Worm (Caenorhabditis elegans) whole organism, L4 larva: Measurements from ENCODE around the gene skpo-3.
A peak's percentile ranks its signal among the peaks of the same experiment; 100 is the strongest.

Source experiments
- D1046.2 ChIP-seq: fragments of 200-800 bp; sonication (Bioruptor generic); IDR thresholded peaks from 2 replicates; pipeline ENCODE4 v1.3.6; 2022; ENCODE audit warnings: missing genetic modification characterization, missing compliant biosample characterization
- F26F4.8 ChIP-seq: fragments of 200-800 bp; sonication (Bioruptor generic); conservative IDR thresholded peaks from 2 replicates; pipeline ENCODE4 v1.3.6; 2022; ENCODE audit warnings: missing genetic modification characterization, missing compliant biosample characterization
- F37D6.2 ChIP-seq: sonication (generic microtip); optimal IDR thresholded peaks from 2 replicates; lab custom pipeline; 2016; ENCODE audit warnings: mild to moderate bottlenecking, missing genetic modification characterization, missing compliant biosample characterization
- F49E8.2 ChIP-seq: sonication (generic microtip); optimal IDR thresholded peaks from 2 replicates; lab custom pipeline; 2016; ENCODE audit warnings: missing compliant biosample characterization, mild to moderate bottlenecking, missing genetic modification characterization, borderline replicate concordance
- R02D3.7 ChIP-seq: fragments of 150-350 bp; sonication (generic microtip); optimal IDR thresholded peaks from 3 replicates; lab custom pipeline; 2014; ENCODE audit warnings: missing biosample characterization, missing genetic modification characterization
- ZK337.2 ChIP-seq: fragments of 200-800 bp; sonication (Bioruptor generic); IDR thresholded peaks from 2 replicates; pipeline ENCODE4 v1.3.6; 2022; ENCODE audit warnings: missing genetic modification reagents, missing genetic modification characterization, missing compliant biosample characterization
- aha-1 ChIP-seq: fragments of 150-350 bp; peaks from one replicate; lab custom pipeline; 2014; ENCODE audit warnings: missing biosample characterization, missing genetic modification characterization
- aly-2 ChIP-seq: sonication (generic microtip); optimal IDR thresholded peaks from 2 replicates; lab custom pipeline; 2018; ENCODE audit warnings: missing biosample characterization, missing genetic modification characterization
- ama-1 ChIP-seq: fragments of 150-350 bp; optimal IDR thresholded peaks from 2 replicates; lab custom pipeline; 2014; ENCODE audit warnings: inconsistent platforms, mixed read lengths
- arid-1 ChIP-seq: fragments of 200-800 bp; sonication (Bioruptor generic); conservative IDR thresholded peaks from 2 replicates; pipeline ENCODE4 v1.3.6; 2022; ENCODE audit warnings: missing genetic modification reagents, missing genetic modification characterization, missing compliant biosample characterization
- ceh-62 ChIP-seq: sonication (generic microtip); optimal IDR thresholded peaks from 2 replicates; lab custom pipeline; 2017; ENCODE audit warnings: missing biosample characterization, missing genetic modification characterization
- daf-8 ChIP-seq: fragments of 200-800 bp; sonication (Bioruptor generic); IDR thresholded peaks from 2 replicates; pipeline ENCODE4 v1.3.6; 2022; ENCODE audit warnings: missing genetic modification characterization, missing compliant biosample characterization
- dmd-8 ChIP-seq: fragments of 200-800 bp; sonication (Bioruptor generic); IDR thresholded peaks from 2 replicates; pipeline ENCODE4 v1.3.6; 2022; ENCODE audit warnings: missing genetic modification characterization, missing compliant biosample characterization
- fkh-10 ChIP-seq: fragments of 150-350 bp; optimal IDR thresholded peaks from 2 replicates; lab custom pipeline; 2014; ENCODE audit warnings: missing biosample characterization, missing genetic modification reagents, missing genetic modification characterization
- hlh-11 ChIP-seq: fragments of 200-800 bp; sonication (Bioruptor generic); optimal IDR thresholded peaks from 2 replicates; lab custom pipeline; 2018; ENCODE audit warnings: mild to moderate bottlenecking, missing genetic modification characterization, missing compliant biosample characterization
- lim-7 ChIP-seq: fragments of 200-800 bp; sonication (Bioruptor generic); IDR thresholded peaks from 2 replicates; pipeline ENCODE4 v1.3.6; 2022; ENCODE audit warnings: missing genetic modification characterization, missing compliant biosample characterization
- lin-15B ChIP-seq: fragments of 150-350 bp; sonication (generic microtip); optimal IDR thresholded peaks from 3 replicates; lab custom pipeline; 2014; ENCODE audit warnings: missing biosample characterization, missing genetic modification characterization
- lin-29 ChIP-seq: fragments of 200-800 bp; sonication (Bioruptor generic); IDR thresholded peaks from 2 replicates; pipeline ENCODE4 v1.3.6; 2022; ENCODE audit warnings: missing genetic modification reagents, missing genetic modification characterization, missing compliant biosample characterization
- lin-39 ChIP-seq: fragments of 150-350 bp; optimal IDR thresholded peaks from 2 replicates; lab custom pipeline; 2014; ENCODE audit warnings: missing biosample characterization, missing genetic modification reagents, missing genetic modification characterization
- madf-9 ChIP-seq: fragments of 200-800 bp; sonication (Bioruptor generic); conservative IDR thresholded peaks from 2 replicates; pipeline ENCODE4 v1.3.6; 2022; ENCODE audit warnings: missing genetic modification reagents, missing genetic modification characterization, missing compliant biosample characterization
- mdl-1 ChIP-seq, 2 experiments: fragments of 150-350 bp in 1 of 2; sonication (generic microtip) in 1 of 2; optimal IDR thresholded peaks; 2 replicates each; lab custom pipeline; 2014 to 2017; ENCODE audit warnings: missing biosample characterization in 2 of 2, missing genetic modification characterization in 2 of 2
- nhr-11 ChIP-seq: fragments of 150-350 bp; optimal IDR thresholded peaks from 2 replicates; lab custom pipeline; 2014; ENCODE audit warnings: missing biosample characterization, missing genetic modification characterization
- nhr-111 ChIP-seq: fragments of 200-800 bp; sonication (Bioruptor generic); optimal IDR thresholded peaks from 2 replicates; lab custom pipeline; 2018; ENCODE audit warnings: mild to moderate bottlenecking, missing genetic modification characterization, missing compliant biosample characterization
- nhr-25 ChIP-seq: sonication (generic microtip); optimal IDR thresholded peaks from 2 replicates; lab custom pipeline; 2017; ENCODE audit warnings: missing genetic modification characterization, mild to moderate bottlenecking, missing compliant biosample characterization, antibody characterized with exemption, moderate library complexity, borderline replicate concordance; ENCODE audit not compliant: insufficient read depth
- nhr-28 ChIP-seq: fragments of 150-350 bp; optimal IDR thresholded peaks from 2 replicates; lab custom pipeline; 2014; ENCODE audit warnings: missing biosample characterization, missing genetic modification characterization
- nhr-41 ChIP-seq: fragments of 200-800 bp; sonication (Bioruptor generic); IDR thresholded peaks from 2 replicates; pipeline ENCODE4 v1.3.6; 2022; ENCODE audit warnings: missing genetic modification reagents, missing genetic modification characterization, missing compliant biosample characterization
- php-3 ChIP-seq: fragments of 200-800 bp; sonication (Bioruptor generic); IDR thresholded peaks from 2 replicates; pipeline ENCODE4 v1.3.6; 2022; ENCODE audit warnings: missing genetic modification reagents, missing genetic modification characterization, missing compliant biosample characterization
- saeg-2 ChIP-seq: fragments of 200-800 bp; sonication (Bioruptor generic); IDR thresholded peaks from 2 replicates; pipeline ENCODE4 v1.3.6; 2022; ENCODE audit warnings: missing genetic modification reagents, missing genetic modification characterization, missing compliant biosample characterization
- sdz-12 ChIP-seq: fragments of 200-800 bp; sonication (Bioruptor generic); optimal IDR thresholded peaks from 2 replicates; lab custom pipeline; 2018; ENCODE audit warnings: mild to moderate bottlenecking, missing genetic modification characterization, missing compliant biosample characterization
- snpc-1.2 ChIP-seq: fragments of 200-800 bp; sonication (Bioruptor generic); IDR thresholded peaks from 2 replicates; pipeline ENCODE4 v1.3.6; 2022; ENCODE audit warnings: missing genetic modification reagents, missing genetic modification characterization, missing compliant biosample characterization
- spr-1 ChIP-seq: sonication (generic microtip); optimal IDR thresholded peaks from 2 replicates; lab custom pipeline; 2016; ENCODE audit warnings: mild to moderate bottlenecking, missing genetic modification characterization, missing compliant biosample characterization
- tag-97 ChIP-seq: fragments of 200-800 bp; sonication (Bioruptor generic); IDR thresholded peaks from 2 replicates; pipeline ENCODE4 v1.3.6; 2022; ENCODE audit warnings: missing genetic modification characterization, missing compliant biosample characterization
- vab-7 ChIP-seq: fragments of 200-800 bp; sonication (Bioruptor generic); IDR thresholded peaks from 2 replicates; pipeline ENCODE4 v1.3.6; 2022; ENCODE audit warnings: missing genetic modification reagents, missing genetic modification characterization, missing compliant biosample characterization
- ztf-7 ChIP-seq: fragments of 150-350 bp; optimal IDR thresholded peaks from 2 replicates; lab custom pipeline; 2014; ENCODE audit warnings: missing biosample characterization, missing genetic modification characterization

skpo-3 gene

ce11 chrII:7289923-7290476 is 44.3 kb downstream of the skpo-3 start, which contains the start of gene C30G12.2 (continued):
- TF ChIP-seq php-3 (GFP tag; lab: Robert Waterston, UW) (peak; percentile 94), lin-15B (no peak), fkh-10 (no peak), nhr-28 (tag; lab: Kevin White, UChicago) (peak; percentile 58), aha-1 (tag; lab: Kevin White, UChicago) (peak; percentile 36), nhr-41 (no peak), saeg-2 (no peak), lim-7 (GFP tag; lab: Robert Waterston, UW) (no peak), hlh-11 (tag; lab: Kevin White, UChicago) (peak; percentile 69), nhr-111 (GFP tag; lab: Kevin White, UChicago) (no peak), spr-1 (no peak), mdl-1 (tag; optimal IDR thresholded peaks at IDR 0.05; lab: Kevin White, UChicago) (no peak), arid-1 (GFP tag; lab: Robert Waterston, UW) (no peak), vab-7 (GFP tag; lab: Robert Waterston, UW) (no peak), dmd-8 (no peak), lin-29 (GFP tag; lab: Robert Waterston, UW) (no peak), ama-1 (lab: Kevin White, UChicago) (no peak), D1046.2 (no peak), ceh-62 (tag; lab: Kevin White, UChicago) (no peak), aly-2 (no peak), madf-9 (no peak)

- TF ChIP-seq nhr-25 (no peak), F49E8.2 (no peak), nhr-11 (no peak), lin-15B (no peak), sdz-12 (GFP tag; lab: Kevin White, UChicago) (no peak), tag-97 (no peak), nhr-28 (tag; lab: Kevin White, UChicago) (no peak), ZK337.2 (GFP tag; lab: Robert Waterston, UW) (no peak)
Measured at ce11 chrII:7295917-7296316, 50.2 kb downstream of the skpo-3 start, which contains the start of gene C30G12.6. TSS of gene C30G12.6 (minus strand) at chrII:7296017.

DNA sequence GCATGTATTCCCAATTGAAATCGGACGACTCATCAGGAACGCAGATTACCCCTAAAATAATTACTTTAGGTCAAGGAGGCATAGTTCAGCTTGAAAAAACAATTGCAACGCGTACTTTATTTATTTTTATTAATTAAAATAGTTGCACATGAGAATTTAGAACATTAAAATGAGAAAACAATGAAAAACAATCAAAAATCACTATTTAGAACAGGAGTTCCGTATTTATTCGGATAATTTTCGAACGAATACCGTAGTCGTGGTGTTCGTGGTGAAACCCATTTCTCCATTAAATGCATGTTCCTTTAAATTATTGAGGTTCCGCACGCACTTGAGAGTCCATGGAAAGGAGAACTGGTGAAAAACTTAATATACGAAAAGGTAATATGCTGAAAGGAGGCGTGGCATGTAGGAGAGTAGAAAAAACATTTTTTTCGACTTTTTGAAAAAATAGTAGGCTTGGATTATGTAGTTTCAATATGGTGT is 52.6 kb downstream of the skpo-3 start, which contains the start of gene puf-8:
puf-8 (minus strand) TSS at position 51 of the 486 bp plus-strand sequence.
- TF ChIP-seq daf-8 (GFP tag; lab: Robert Waterston, UW) (no peak), ztf-7 (no peak), R02D3.7 (tag; lab: Kevin White, UChicago) (no peak), snpc-1.2 (no peak), tag-97 (no peak)

DNA sequence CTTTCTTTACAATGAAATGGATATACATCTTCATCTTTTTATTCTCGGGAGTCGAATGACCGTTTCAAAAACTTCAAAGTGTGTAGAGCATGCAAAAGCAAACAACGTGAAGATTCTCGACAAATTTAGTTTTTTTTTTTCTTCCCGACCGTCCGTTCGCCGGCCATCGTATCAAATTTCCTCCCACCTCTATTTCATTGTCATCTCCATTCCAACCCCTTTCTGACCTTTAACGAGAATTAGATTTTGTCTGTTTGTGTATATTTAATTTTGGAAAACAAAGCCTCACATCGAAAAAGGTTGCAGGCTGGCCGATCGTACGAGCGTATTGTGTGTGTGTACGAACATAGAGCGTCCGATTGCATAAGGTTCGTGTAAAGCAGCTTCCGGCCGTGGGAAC is 53.4 kb downstream of the skpo-3 start, which contains the start of gene C30G12.1:
C30G12.1 (plus strand) TSS at position 301 of the 400 bp plus-strand sequence.
- TF ChIP-seq madf-9 (no peak), lin-39 (no peak), F37D6.2 (tag; lab: Kevin White, UChicago) (no peak), F26F4.8 (GFP tag; lab: Robert Waterston, UW) (no peak), daf-8 (GFP tag; lab: Robert Waterston, UW) (no peak), aha-1 (tag; lab: Kevin White, UChicago) (no peak)
